Fruit fly (Drosophila melanogaster) whole organism, adult: Measurements from ENCODE around the gene CG9926.

Source experiments
- CG11617 ChIP-seq: fragments of 200-800 bp; sonication (Bioruptor generic); optimal IDR thresholded peaks from 2 replicates; lab custom pipeline; 2017; ENCODE audit warnings: mild to moderate bottlenecking, missing biosample characterization, missing genetic modification reagents, missing genetic modification characterization
- CG12768 ChIP-seq: fragments of 200-800 bp; sonication (Bioruptor generic); optimal IDR thresholded peaks from 2 replicates; lab custom pipeline; 2017; ENCODE audit warnings: missing biosample characterization, missing genetic modification characterization, mild to moderate bottlenecking, moderate library complexity, missing genetic modification reagents
- CG7101 ChIP-seq: fragments of 200-800 bp; sonication (Bioruptor generic); optimal IDR thresholded peaks from 2 replicates; lab custom pipeline; 2018; ENCODE audit warnings: missing biosample characterization, mild to moderate bottlenecking, missing genetic modification characterization, moderate library complexity
- Clk ChIP-seq: fragments of 200-800 bp; sonication (Bioruptor generic); optimal IDR thresholded peaks from 2 replicates; lab custom pipeline; 2017; ENCODE audit warnings: missing biosample characterization, missing genetic modification characterization
- Hr96 ChIP-seq: fragments of 200-800 bp; sonication (Bioruptor generic); optimal IDR thresholded peaks from 2 replicates; lab custom pipeline; 2016; ENCODE audit warnings: missing biosample characterization, missing genetic modification characterization
- bab1 ChIP-seq: fragments of 200-800 bp; sonication (Bioruptor generic); optimal IDR thresholded peaks from 3 replicates; lab custom pipeline; 2019; ENCODE audit warnings: missing biosample characterization, mild to moderate bottlenecking, missing genetic modification characterization, moderate library complexity
- cic ChIP-seq: fragments of 200-800 bp; sonication (Bioruptor generic); optimal IDR thresholded peaks from 2 replicates; lab custom pipeline; 2017; ENCODE audit warnings: missing biosample characterization, mild to moderate bottlenecking, missing genetic modification characterization, moderate library complexity
- kay ChIP-seq: fragments of 200-800 bp; sonication (Bioruptor generic); peaks from one replicate; lab custom pipeline; 2016; ENCODE audit warnings: missing biosample characterization, missing genetic modification characterization, borderline replicate concordance
- ovo ChIP-seq: fragments of 200-800 bp; sonication (Bioruptor generic); optimal IDR thresholded peaks from 2 replicates; lab custom pipeline; 2016; ENCODE audit warnings: missing biosample characterization, missing genetic modification characterization
- toe ChIP-seq: fragments of 200-800 bp; sonication (Bioruptor generic); optimal IDR thresholded peaks from 2 replicates; lab custom pipeline; 2016; ENCODE audit warnings: missing biosample characterization, missing genetic modification characterization

DNA sequence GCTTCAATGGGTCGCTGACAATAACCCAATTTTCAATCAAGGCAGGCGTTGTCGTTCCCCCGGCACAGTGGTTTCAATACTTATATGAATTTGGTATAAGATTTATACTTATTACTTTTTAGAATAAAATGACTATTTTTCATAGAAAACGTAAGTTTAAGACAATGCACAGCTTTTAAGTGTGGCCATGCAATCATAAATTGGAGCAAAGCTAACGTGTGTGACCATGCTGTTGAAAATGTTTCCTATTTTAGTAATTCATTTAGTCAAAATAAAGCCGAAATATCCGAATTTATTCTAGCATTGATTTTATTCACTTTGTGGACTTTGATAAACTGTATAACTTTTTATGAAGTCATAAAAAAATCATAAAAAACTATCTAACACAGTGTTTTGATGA lies 35.7 kb upstream of the CG9926 start:
- no peak for TF ChIP-seq CG11617 (GFP tag; lab: Kevin White, UChicago)
- no peak for TF ChIP-seq bab1 (GFP tag; lab: Kevin White, UChicago)
- no peak for TF ChIP-seq cic (GFP tag; lab: Kevin White, UChicago)
- peak; percentile 57 for TF ChIP-seq kay (GFP tag; lab: Kevin White, UChicago)
- no peak for TF ChIP-seq CG7101 (tag; lab: Kevin White, UChicago)
- no peak for TF ChIP-seq Hr96 (GFP tag; lab: Kevin White, UChicago)
- TF ChIP-seq toe (GFP tag; lab: Kevin White, UChicago), result no peak
- TF ChIP-seq ovo, result no peak
- TF ChIP-seq CG12768 (GFP tag; lab: Kevin White, UChicago), result no peak
- no peak for TF ChIP-seq Clk (GFP tag; lab: Kevin White, UChicago)
